Worm (Caenorhabditis elegans): ENCODE measurements around the gene rgr-1.
"Not testable (repeated sequence)": the region's sequence is repeated elsewhere in the genome, so short reads cannot be mapped to it uniquely, and the experiment has no call there.

Gene rgr-1

ce11 chrIII:9413340-9413739 lies 19.8 kb downstream of the rgr-1 start, which contains the start of gene T26G10.3 (continued):
- TF ChIP-seq vab-7 (GFP tag; IDR thresholded peaks at IDR 0.05), result no peak
- no peak for TF ChIP-seq tra-1 (GFP tag; IDR thresholded peaks at IDR 0.05)

DNA sequence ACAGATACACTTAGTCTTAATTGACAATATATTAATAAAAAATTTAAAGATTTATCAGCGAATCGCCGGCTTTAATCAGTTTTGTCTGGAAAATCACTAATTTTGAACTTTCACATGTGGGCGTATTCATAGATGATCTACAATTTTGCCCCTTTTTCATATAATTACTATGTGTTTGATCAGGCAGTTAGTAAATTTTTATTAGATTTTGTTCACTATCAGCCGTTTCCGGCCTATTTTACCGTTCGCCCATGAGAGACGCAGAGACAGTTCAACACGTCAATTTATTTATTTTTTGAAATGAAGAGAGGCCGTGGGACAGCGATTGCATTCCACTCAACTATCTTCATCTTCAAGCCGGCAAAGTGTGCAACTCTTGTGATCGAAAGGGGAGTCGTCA lies 26.7 kb downstream of the rgr-1 start, which contains the start of gene T26G10.4:
Gene T26G10.4 (plus strand): TSS at position 301 of the 400 bp plus-strand sequence.
- not testable (repeated sequence) for TF ChIP-seq Y105C5A.15 (GFP tag; IDR thresholded peaks at IDR 0.05); cey-2 (tag; optimal IDR thresholded peaks at IDR 0.05; ENCODE audit: borderline replicate concordance, insufficient read depth); ctbp-1 (GFP tag; IDR thresholded peaks at IDR 0.05)

- no peak for TF ChIP-seq lin-39 (tag; optimal IDR thresholded peaks at IDR 0.05)
- no peak for TF ChIP-seq Y5F2A.4 (GFP tag; optimal IDR thresholded peaks at IDR 0.05)
- no peak for TF ChIP-seq lsy-2 (tag; optimal IDR thresholded peaks at IDR 0.05)
- TF ChIP-seq ceh-28 (tag; optimal IDR thresholded peaks at IDR 0.05), result no peak
- TF ChIP-seq zip-2 (tag; optimal IDR thresholded peaks at IDR 0.05), result no peak
- TF ChIP-seq ceh-44 (GFP tag; IDR thresholded peaks at IDR 0.05), result no peak
- no peak for TF ChIP-seq egl-43 (GFP tag; IDR thresholded peaks at IDR 0.05)
Measured at ce11 chrIII:9426301-9426700, 32.8 kb downstream of the rgr-1 start, which contains the start of gene T26G10.5. Gene T26G10.5 (minus strand): TSS chrIII:9426401.

DNA sequence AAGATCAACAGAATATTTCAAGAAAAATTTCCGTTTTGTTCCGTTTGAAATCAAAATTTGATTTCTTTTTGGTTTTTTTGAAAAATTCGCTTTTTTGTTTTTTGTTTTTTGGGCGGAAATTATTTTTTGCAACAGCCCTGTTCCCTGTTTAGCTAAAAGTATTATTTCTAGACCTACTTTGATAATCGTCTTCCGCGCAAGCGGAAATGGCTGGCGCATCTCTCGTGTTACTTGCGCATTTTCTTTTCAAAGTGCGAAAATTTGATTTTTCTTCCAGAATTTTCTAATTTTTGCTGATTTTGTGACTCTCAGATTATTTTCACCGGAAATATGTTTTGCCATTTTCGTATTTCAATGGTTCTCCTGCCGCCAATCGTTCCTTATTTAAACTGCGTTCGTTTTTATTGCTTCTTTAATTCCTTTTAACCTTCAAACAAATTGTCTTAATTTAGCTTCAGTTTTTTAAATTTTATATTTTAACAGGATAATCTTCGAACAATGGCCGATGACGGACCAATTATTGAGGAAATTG lies 40.1 kb downstream of the rgr-1 start, which contains the start of gene cpar-1:
Gene cpar-1 (plus strand): TSS at position 482 of the 532 bp plus-strand sequence.
- TF ChIP-seq lin-1 (GFP tag; IDR thresholded peaks at IDR 0.05) (no peak), unc-130 (GFP tag; optimal IDR thresholded peaks at IDR 0.05) (peak; percentile 9), F49E8.2 (tag; optimal IDR thresholded peaks at IDR 0.05; ENCODE audit: borderline replicate concordance) (peak; percentile 55), lin-39 (tag; optimal IDR thresholded peaks at IDR 0.05) (no peak), dve-1 (tag; optimal IDR thresholded peaks at IDR 0.05; ENCODE audit: insufficient read depth) (no peak), hif-1 (tag; optimal IDR thresholded peaks at IDR 0.05) (no peak), dmd-9 (GFP tag; IDR thresholded peaks at IDR 0.05) (no peak)

DNA sequence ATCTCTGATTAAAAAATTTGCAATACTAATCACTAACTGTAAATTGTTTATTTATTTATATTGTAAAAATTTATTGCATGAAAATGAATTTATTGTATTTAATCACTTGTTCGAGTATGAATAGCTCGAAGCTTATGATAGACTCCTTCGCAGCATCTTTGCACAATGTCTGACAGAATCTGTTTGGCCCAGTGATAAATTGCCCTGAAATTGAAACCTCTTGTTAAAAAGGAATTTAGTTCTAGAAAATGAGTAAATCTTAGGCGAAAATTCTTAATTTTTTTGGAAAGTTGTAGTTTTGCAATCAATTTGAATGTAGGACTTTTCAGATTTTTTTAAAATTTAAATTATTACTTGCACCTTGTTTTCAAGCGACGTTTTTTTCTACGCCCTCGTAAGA lies 41.5 kb downstream of the rgr-1 start:
- no peak for TF ChIP-seq dmd-6 (GFP tag; IDR thresholded peaks at IDR 0.05)
- peak; percentile 38 for TF ChIP-seq lin-38 (GFP tag; IDR thresholded peaks at IDR 0.05)
- TF ChIP-seq fkh-10 (GFP tag; optimal IDR thresholded peaks at IDR 0.05), result no peak
- peak; percentile 15; the same call in 1 of the 2 replicates for TF ChIP-seq arid-1 (GFP tag; conservative IDR thresholded peaks at IDR 0.05)

DNA sequence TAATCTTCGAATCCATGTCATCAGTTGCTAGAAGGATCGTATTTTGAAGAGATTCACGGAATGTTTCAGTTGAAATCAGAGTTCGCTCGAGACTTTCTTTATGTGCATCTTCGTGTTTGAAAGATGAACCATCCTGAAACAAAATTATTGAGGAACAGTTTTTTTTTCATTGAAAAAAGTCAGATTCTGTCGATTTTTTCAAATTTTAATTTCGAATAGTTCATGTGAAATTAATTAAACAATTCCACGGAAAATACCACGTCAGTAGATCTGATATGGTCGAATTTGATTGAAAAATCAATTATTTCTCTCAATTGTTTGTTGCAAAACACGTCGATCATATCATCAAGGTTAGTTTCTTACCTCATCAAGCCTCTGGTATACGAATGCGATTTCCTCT lies 45.9 kb downstream of the rgr-1 start, which contains the start of gene F54C8.1:
Gene F54C8.1 (plus strand): TSS at position 301 of the 400 bp plus-strand sequence.
- no peak for TF ChIP-seq dpl-1 (GFP tag; optimal IDR thresholded peaks at IDR 0.05)
- TF ChIP-seq lin-29 (GFP tag; IDR thresholded peaks at IDR 0.05), result no peak
- TF ChIP-seq nhr-42 (GFP tag; IDR thresholded peaks at IDR 0.05), result no peak
- TF ChIP-seq T26A8.4 (GFP tag; IDR thresholded peaks at IDR 0.05), result no peak
- no peak for TF ChIP-seq lin-1 (GFP tag; IDR thresholded peaks at IDR 0.05)
- TF ChIP-seq lsy-2 (tag; optimal IDR thresholded peaks at IDR 0.05), result no peak
- no peak for TF ChIP-seq madf-5 (GFP tag; IDR thresholded peaks at IDR 0.05)
- TF ChIP-seq ceh-44 (GFP tag; IDR thresholded peaks at IDR 0.05), result no peak
- TF ChIP-seq ama-1 (optimal IDR thresholded peaks at IDR 0.05), result no peak
- no peak for TF ChIP-seq Y105C5A.15 (GFP tag; IDR thresholded peaks at IDR 0.05)
- no peak for TF ChIP-seq nhr-25 (tag; optimal IDR thresholded peaks at IDR 0.05; ENCODE audit: borderline replicate concordance, insufficient read depth)
- no peak for TF ChIP-seq egl-27 (tag; optimal IDR thresholded peaks at IDR 0.05)
